Worm (Caenorhabditis elegans) whole organism, L4 larva: Measurements from ENCODE around the gene R10D12.1.

Experiments
- R02D3.7 ChIP-seq: fragments of 150-350 bp; sonication (generic microtip); optimal IDR thresholded peaks from 3 replicates; lab custom pipeline; 2014; ENCODE audit warnings: missing biosample characterization, missing genetic modification characterization
- Y105C5A.15 ChIP-seq: fragments of 200-800 bp; sonication (Bioruptor generic); IDR thresholded peaks from 2 replicates; pipeline ENCODE4 v1.3.6; 2022; ENCODE audit warnings: missing genetic modification characterization, missing compliant biosample characterization
- ZK337.2 ChIP-seq: fragments of 200-800 bp; sonication (Bioruptor generic); IDR thresholded peaks from 2 replicates; pipeline ENCODE4 v1.3.6; 2022; ENCODE audit warnings: missing genetic modification reagents, missing genetic modification characterization, missing compliant biosample characterization
- ZK546.5 ChIP-seq, 2 experiments: sonication (generic microtip); optimal IDR thresholded peaks; 2 replicates each; lab custom pipeline; 2017; ENCODE audit warnings: missing biosample characterization in 2 of 2, missing genetic modification characterization in 2 of 2
- aha-1 ChIP-seq: fragments of 150-350 bp; peaks from one replicate; lab custom pipeline; 2014; ENCODE audit warnings: missing biosample characterization, missing genetic modification characterization
- arid-1 ChIP-seq: fragments of 200-800 bp; sonication (Bioruptor generic); conservative IDR thresholded peaks from 2 replicates; pipeline ENCODE4 v1.3.6; 2022; ENCODE audit warnings: missing genetic modification reagents, missing genetic modification characterization, missing compliant biosample characterization
- ceh-32 ChIP-seq: sonication (generic microtip); optimal IDR thresholded peaks from 2 replicates; lab custom pipeline; 2016; ENCODE audit warnings: mild to moderate bottlenecking, missing genetic modification characterization, missing compliant biosample characterization; ENCODE audit not compliant: poor library complexity
- ceh-82 ChIP-seq: sonication (generic microtip); optimal IDR thresholded peaks from 2 replicates; lab custom pipeline; 2017; ENCODE audit warnings: missing biosample characterization, missing genetic modification characterization
- ces-1 ChIP-seq: fragments of 150-350 bp; sonication (generic microtip); optimal IDR thresholded peaks from 4 replicates; lab custom pipeline; 2014; ENCODE audit warnings: missing biosample characterization, missing genetic modification reagents, missing genetic modification characterization
- cey-2 ChIP-seq: sonication (generic microtip); optimal IDR thresholded peaks from 3 replicates; lab custom pipeline; 2017; ENCODE audit warnings: missing genetic modification characterization, mild to moderate bottlenecking, missing compliant biosample characterization, antibody characterized with exemption, borderline replicate concordance; ENCODE audit not compliant: insufficient read depth
- daf-16 ChIP-seq, 3 experiments: sonication (generic microtip); optimal IDR thresholded peaks; 2 replicates each; lab custom pipeline; 2016 to 2017; ENCODE audit warnings: missing genetic modification characterization in 3 of 3, missing genetic modification reagents in 3 of 3, mild to moderate bottlenecking in 2 of 3, missing compliant biosample characterization in 2 of 3, missing biosample characterization in 1 of 3, moderate library complexity in 1 of 3
- dmd-6 ChIP-seq: fragments of 200-800 bp; sonication (Bioruptor generic); IDR thresholded peaks from 2 replicates; pipeline ENCODE4 v1.3.6; 2022; ENCODE audit warnings: missing genetic modification reagents, missing genetic modification characterization, missing compliant biosample characterization
- dpl-1 ChIP-seq: fragments of 150-350 bp; optimal IDR thresholded peaks from 2 replicates; lab custom pipeline; 2014; ENCODE audit warnings: missing biosample characterization, missing genetic modification reagents, missing genetic modification characterization
- duxl-1 ChIP-seq: sonication (generic microtip); optimal IDR thresholded peaks from 2 replicates; lab custom pipeline; 2016; ENCODE audit warnings: mild to moderate bottlenecking, missing genetic modification characterization, moderate library complexity, missing compliant biosample characterization; ENCODE audit not compliant: poor library complexity
- dve-1 ChIP-seq: sonication (generic microtip); optimal IDR thresholded peaks from 2 replicates; lab custom pipeline; 2017; ENCODE audit warnings: antibody characterized with exemption, mild to moderate bottlenecking, missing genetic modification characterization, missing compliant biosample characterization; ENCODE audit not compliant: insufficient read depth
- egl-43 ChIP-seq: fragments of 200-800 bp; sonication (Bioruptor generic); IDR thresholded peaks from 2 replicates; pipeline ENCODE4 v1.3.6; 2022; ENCODE audit warnings: missing genetic modification reagents, missing genetic modification characterization, missing compliant biosample characterization
- hlh-30 ChIP-seq: sonication (generic microtip); optimal IDR thresholded peaks from 2 replicates; lab custom pipeline; 2017; ENCODE audit warnings: antibody characterized with exemption, mild to moderate bottlenecking, missing genetic modification characterization, missing compliant biosample characterization; ENCODE audit not compliant: insufficient read depth
- hmg-1.1 ChIP-seq: fragments of 200-800 bp; sonication (Bioruptor generic); IDR thresholded peaks from 2 replicates; pipeline ENCODE4 v1.3.6; 2022; ENCODE audit warnings: missing genetic modification reagents, missing genetic modification characterization, missing compliant biosample characterization
- jun-1 ChIP-seq: fragments of 150-350 bp; optimal IDR thresholded peaks from 2 replicates; lab custom pipeline; 2014; ENCODE audit warnings: missing biosample characterization, missing genetic modification reagents, missing genetic modification characterization
- lin-39 ChIP-seq: fragments of 150-350 bp; optimal IDR thresholded peaks from 2 replicates; lab custom pipeline; 2014; ENCODE audit warnings: missing biosample characterization, missing genetic modification reagents, missing genetic modification characterization
- lsy-2 ChIP-seq, 2 experiments: fragments of 150-350 bp in 1 of 2; sonication (generic microtip) in 1 of 2; optimal IDR thresholded peaks; 2 replicates each; lab custom pipeline; 2014 to 2017; ENCODE audit warnings: missing biosample characterization in 2 of 2, missing genetic modification characterization in 2 of 2
- madf-9 ChIP-seq: fragments of 200-800 bp; sonication (Bioruptor generic); conservative IDR thresholded peaks from 2 replicates; pipeline ENCODE4 v1.3.6; 2022; ENCODE audit warnings: missing genetic modification reagents, missing genetic modification characterization, missing compliant biosample characterization
- mdl-1 ChIP-seq, 2 experiments: fragments of 150-350 bp in 1 of 2; sonication (generic microtip) in 1 of 2; optimal IDR thresholded peaks; 2 replicates each; lab custom pipeline; 2014 to 2017; ENCODE audit warnings: missing biosample characterization in 2 of 2, missing genetic modification characterization in 2 of 2
- mep-1 ChIP-seq: fragments of 150-350 bp; sonication (generic microtip); optimal IDR thresholded peaks from 3 replicates; lab custom pipeline; 2014; ENCODE audit warnings: missing biosample characterization, missing genetic modification characterization
- mes-2 ChIP-seq: sonication (generic microtip); optimal IDR thresholded peaks from 2 replicates; lab custom pipeline; 2016; ENCODE audit warnings: missing genotype, mild to moderate bottlenecking, missing genetic modification characterization, missing compliant biosample characterization; ENCODE audit not compliant: poor library complexity, severe bottlenecking
- mxl-2 ChIP-seq: fragments of 200-800 bp; sonication (Bioruptor generic); conservative IDR thresholded peaks from 2 replicates; pipeline ENCODE4 v1.3.6; 2022; ENCODE audit warnings: missing genetic modification reagents, missing genetic modification characterization, missing compliant biosample characterization
- nhr-237 ChIP-seq: sonication (generic microtip); optimal IDR thresholded peaks from 2 replicates; lab custom pipeline; 2017; ENCODE audit warnings: missing biosample characterization, missing genetic modification characterization
- nhr-25 ChIP-seq: sonication (generic microtip); optimal IDR thresholded peaks from 2 replicates; lab custom pipeline; 2017; ENCODE audit warnings: missing genetic modification characterization, mild to moderate bottlenecking, missing compliant biosample characterization, antibody characterized with exemption, moderate library complexity, borderline replicate concordance; ENCODE audit not compliant: insufficient read depth
- nhr-28 ChIP-seq: fragments of 150-350 bp; optimal IDR thresholded peaks from 2 replicates; lab custom pipeline; 2014; ENCODE audit warnings: missing biosample characterization, missing genetic modification characterization
- nhr-42 ChIP-seq: fragments of 200-800 bp; sonication (Bioruptor generic); IDR thresholded peaks from 2 replicates; pipeline ENCODE4 v1.3.6; 2022; ENCODE audit warnings: missing genetic modification characterization, missing compliant biosample characterization
- nhr-6 ChIP-seq: fragments of 150-350 bp; optimal IDR thresholded peaks from 2 replicates; lab custom pipeline; 2014; ENCODE audit warnings: missing biosample characterization, missing genetic modification characterization
- php-3 ChIP-seq: fragments of 200-800 bp; sonication (Bioruptor generic); IDR thresholded peaks from 2 replicates; pipeline ENCODE4 v1.3.6; 2022; ENCODE audit warnings: missing genetic modification reagents, missing genetic modification characterization, missing compliant biosample characterization
- saeg-2 ChIP-seq: fragments of 200-800 bp; sonication (Bioruptor generic); IDR thresholded peaks from 2 replicates; pipeline ENCODE4 v1.3.6; 2022; ENCODE audit warnings: missing genetic modification reagents, missing genetic modification characterization, missing compliant biosample characterization
- set-16 ChIP-seq: fragments of 200-800 bp; sonication (Bioruptor generic); IDR thresholded peaks from 2 replicates; pipeline ENCODE4 v1.3.6; 2022; ENCODE audit warnings: missing genetic modification reagents, missing genetic modification characterization, missing compliant biosample characterization
- skn-1 ChIP-seq: fragments of 150-350 bp; optimal IDR thresholded peaks from 2 replicates; lab custom pipeline; 2014; ENCODE audit warnings: missing biosample characterization, missing genetic modification characterization
- spr-3 ChIP-seq: fragments of 200-800 bp; sonication (Bioruptor generic); optimal IDR thresholded peaks from 2 replicates; lab custom pipeline; 2018; ENCODE audit warnings: mild to moderate bottlenecking, missing genetic modification characterization, missing compliant biosample characterization
- tra-1 ChIP-seq: fragments of 200-800 bp; sonication (Bioruptor generic); IDR thresholded peaks from 2 replicates; pipeline ENCODE4 v1.3.6; 2022; ENCODE audit warnings: missing genetic modification reagents, missing genetic modification characterization, missing compliant biosample characterization
- unc-130 ChIP-seq: sonication (generic microtip); optimal IDR thresholded peaks from 2 replicates; lab custom pipeline; 2016; ENCODE audit warnings: missing genetic modification reagents, missing genetic modification characterization, missing compliant biosample characterization
- vab-7 ChIP-seq: fragments of 200-800 bp; sonication (Bioruptor generic); IDR thresholded peaks from 2 replicates; pipeline ENCODE4 v1.3.6; 2022; ENCODE audit warnings: missing genetic modification reagents, missing genetic modification characterization, missing compliant biosample characterization

R10D12.1 gene

DNA sequence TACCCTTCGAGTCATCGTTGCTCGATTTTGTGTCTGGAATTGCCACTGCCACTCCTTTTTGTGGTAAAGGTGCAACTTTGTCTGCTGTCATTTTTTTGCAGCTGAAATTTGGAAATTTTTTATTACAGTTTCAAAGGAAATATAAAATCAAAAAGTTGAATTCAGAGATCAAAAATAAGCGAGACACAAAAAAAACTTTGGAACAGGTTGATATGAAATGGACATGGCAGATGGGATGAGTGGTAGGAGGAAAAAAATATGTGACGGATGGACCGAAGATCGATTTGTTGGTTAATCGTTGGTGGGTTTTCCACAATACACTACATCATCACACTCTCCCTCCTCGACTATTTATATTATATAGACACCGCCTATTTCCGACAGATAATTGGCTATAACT is at the start of gene R10D12.1:
TSS of gene R10D12.1 (minus strand) at position 101 of the 400 bp plus-strand sequence.
- TF ChIP-seq nhr-28 (tag; lab: Kevin White, UChicago): peak; percentile 19
- TF ChIP-seq arid-1 (GFP tag; lab: Robert Waterston, UW): no peak
- no peak for TF ChIP-seq cey-2 (tag; lab: Kevin White, UChicago)
- no peak for TF ChIP-seq mxl-2 (GFP tag; lab: Robert Waterston, UW)
- TF ChIP-seq daf-16 (GFP tag; optimal IDR thresholded peaks at IDR 0.05; lab: Kevin White, UChicago): no peak
- TF ChIP-seq daf-16 (tag; optimal IDR thresholded peaks at IDR 0.05; lab: Kevin White, UChicago): no peak
- TF ChIP-seq ceh-32 (tag; lab: Kevin White, UChicago): no peak
- no peak for TF ChIP-seq mes-2 (tag; lab: Kevin White, UChicago)
- TF ChIP-seq lsy-2 (tag; optimal IDR thresholded peaks at IDR 0.05; lab: Kevin White, UChicago): no peak
- no peak for TF ChIP-seq php-3
- TF ChIP-seq ZK546.5 (tag; optimal IDR thresholded peaks at IDR 0.05; lab: Kevin White, UChicago): no peak
- TF ChIP-seq R02D3.7: no peak
- peak; percentile 7 for TF ChIP-seq hlh-30 (tag; lab: Kevin White, UChicago)
- TF ChIP-seq unc-130: no peak
- TF ChIP-seq duxl-1 (tag; lab: Kevin White, UChicago): no peak
- TF ChIP-seq jun-1 (tag; lab: Kevin White, UChicago): no peak
- TF ChIP-seq, all 104 proteins: peak for 2

DNA sequence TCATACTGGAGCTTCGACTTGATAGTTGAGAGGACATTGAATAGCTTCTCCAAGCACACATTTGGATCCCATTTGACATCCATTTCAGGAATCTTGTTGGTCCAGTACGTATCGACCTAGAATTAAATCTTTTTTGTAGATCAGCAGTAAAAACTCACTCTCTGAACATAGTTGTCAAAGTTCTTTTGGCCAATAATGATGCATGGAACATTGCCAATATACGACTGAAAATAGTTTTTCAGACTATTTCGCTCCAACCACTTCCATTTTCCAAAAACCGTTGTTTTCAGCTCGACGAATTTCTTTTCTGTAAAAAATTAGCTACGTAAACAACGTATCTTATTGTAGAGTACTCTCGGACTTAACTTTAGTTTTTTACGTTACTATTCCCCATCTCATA is 47.2 kb upstream of the R10D12.1 start:
- TF ChIP-seq lsy-2 (tag; optimal IDR thresholded peaks at IDR 0.05; lab: Kevin White, UChicago) (no peak), aha-1 (tag; lab: Kevin White, UChicago) (peak; percentile 91)

DNA sequence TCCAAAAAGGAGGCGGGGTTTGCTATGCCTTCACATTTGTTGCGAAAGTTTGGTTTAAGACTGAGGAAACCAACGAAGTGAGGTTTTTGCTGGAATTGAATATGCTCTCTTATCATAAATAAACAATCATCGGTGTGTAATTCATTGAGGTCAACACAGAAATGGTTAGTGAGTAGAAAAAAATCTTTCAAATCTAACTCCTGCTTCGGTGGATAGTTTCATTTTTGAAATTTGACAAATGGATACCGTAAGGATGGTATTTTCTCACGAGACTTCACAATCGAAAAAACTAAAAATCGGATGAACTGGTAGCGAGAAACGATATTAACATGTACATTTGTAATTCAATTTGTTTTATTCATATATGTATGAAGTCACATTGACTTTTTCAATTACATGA is 46.4 kb upstream of the R10D12.1 start, which contains the start of gene eol-1:
TSS of gene eol-1 (minus strand) at position 101 of the 400 bp plus-strand sequence.
- no peak for TF ChIP-seq nhr-28 (tag; lab: Kevin White, UChicago)
- TF ChIP-seq mdl-1 (tag; optimal IDR thresholded peaks at IDR 0.05; lab: Kevin White, UChicago): no peak
- no peak for TF ChIP-seq nhr-42 (GFP tag; lab: Robert Waterston, UW)
- no peak for TF ChIP-seq daf-16 (GFP tag; optimal IDR thresholded peaks at IDR 0.05; lab: Kevin White, UChicago)
- no peak for TF ChIP-seq daf-16 (tag; optimal IDR thresholded peaks at IDR 0.05; lab: Kevin White, UChicago)
- TF ChIP-seq dmd-6: no peak
- no peak for TF ChIP-seq ZK337.2 (GFP tag; lab: Robert Waterston, UW)
- TF ChIP-seq dve-1: no peak
- no peak for TF ChIP-seq dpl-1
- no peak for TF ChIP-seq Y105C5A.15 (GFP tag; lab: Robert Waterston, UW)
- TF ChIP-seq lsy-2 (tag; optimal IDR thresholded peaks at IDR 0.05; lab: Kevin White, UChicago): no peak
- TF ChIP-seq nhr-237 (tag; lab: Kevin White, UChicago): no peak
- TF ChIP-seq lin-39 (tag; lab: Kevin White, UChicago): no peak
- TF ChIP-seq tra-1 (GFP tag; lab: Robert Waterston, UW): no peak
- TF ChIP-seq egl-43 (GFP tag; lab: Robert Waterston, UW): no peak
- TF ChIP-seq madf-9: no peak
- no peak for TF ChIP-seq set-16 (GFP tag; lab: Robert Waterston, UW)
- TF ChIP-seq ZK546.5 (tag; optimal IDR thresholded peaks at IDR 0.05; lab: Kevin White, UChicago): no peak
- TF ChIP-seq saeg-2 (GFP tag; lab: Robert Waterston, UW): no peak
- TF ChIP-seq hmg-1.1: no peak

DNA sequence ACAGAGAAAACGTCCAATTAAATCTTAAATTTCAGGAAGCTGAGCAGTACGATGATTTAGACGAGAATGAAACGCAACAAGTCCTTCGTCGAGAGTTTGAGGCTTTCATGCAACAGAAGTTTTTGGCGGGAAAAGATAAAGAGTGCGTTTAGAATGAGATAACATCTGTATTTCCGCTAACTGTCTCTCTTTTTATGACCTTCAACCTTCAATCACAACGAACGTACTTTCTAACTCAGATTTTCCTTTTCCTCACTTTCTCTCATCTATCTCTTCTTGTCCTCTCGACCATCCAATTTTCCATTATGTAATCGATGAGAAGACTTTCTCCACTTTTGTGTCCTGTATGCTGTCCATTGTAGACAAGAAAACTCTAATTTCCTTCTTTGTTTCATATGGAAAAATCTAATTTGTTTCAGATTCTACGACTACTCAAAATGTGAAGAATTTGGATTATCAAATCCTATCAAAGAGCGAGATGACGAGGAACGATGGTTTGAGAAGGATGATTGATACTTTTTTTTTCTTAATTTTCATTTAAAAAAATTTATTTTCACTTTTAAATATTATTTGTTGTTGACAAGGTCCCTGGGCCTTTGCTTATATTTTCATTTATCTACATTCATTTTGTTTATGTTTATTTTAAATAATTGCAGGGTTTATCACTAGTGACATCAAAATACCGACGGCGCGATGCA is 29.0 kb upstream of the R10D12.1 start, which contains the start of gene sao-1:
TSS of gene sao-1 (plus strand) at position 648 of the 698 bp plus-strand sequence.
- TF ChIP-seq ceh-32 (tag; lab: Kevin White, UChicago): no peak
- TF ChIP-seq nhr-25: peak; percentile 29
- TF ChIP-seq nhr-42 (GFP tag; lab: Robert Waterston, UW): no peak
- TF ChIP-seq nhr-6 (tag; lab: Kevin White, UChicago): no peak
- TF ChIP-seq mes-2 (tag; lab: Kevin White, UChicago): no peak
- TF ChIP-seq vab-7 (GFP tag; lab: Robert Waterston, UW): no peak
- TF ChIP-seq mep-1: no peak
- peak; percentile 5 for TF ChIP-seq nhr-28 (tag; lab: Kevin White, UChicago)
- no peak for TF ChIP-seq ceh-82 (tag; lab: Kevin White, UChicago)
- no peak for TF ChIP-seq skn-1 (tag; lab: Kevin White, UChicago)
- TF ChIP-seq ces-1 (GFP tag; lab: Kevin White, UChicago): no peak
- no peak for TF ChIP-seq dpl-1
- TF ChIP-seq spr-3 (GFP tag; lab: Kevin White, UChicago): no peak
- TF ChIP-seq dmd-6: no peak
